Fruit fly (Drosophila melanogaster) whole organism, pupa: ENCODE results near the gene CG7720.

Experiments used
- CG10348 ChIP-seq: fragments of 200-800 bp; sonication (Bioruptor generic); IDR thresholded peaks from 2 replicates; pipeline ENCODE4 v1.3.6; 2022; ENCODE audit warnings: missing biosample characterization, missing genetic modification characterization
- CG12605 ChIP-seq: fragments of 200-800 bp; sonication (Bioruptor generic); IDR thresholded peaks from 2 replicates; pipeline ENCODE4 v1.3.6; 2022; ENCODE audit warnings: missing biosample characterization, missing genetic modification characterization
- CG13204 ChIP-seq: fragments of 200-800 bp; sonication (Bioruptor generic); optimal IDR thresholded peaks from 2 replicates; lab custom pipeline; 2018; ENCODE audit warnings: missing biosample characterization, mild to moderate bottlenecking, missing genetic modification characterization, moderate library complexity
- CG14655 ChIP-seq: fragments of 200-800 bp; sonication (Bioruptor generic); optimal IDR thresholded peaks from 3 replicates; lab custom pipeline; 2017; ENCODE audit warnings: mild to moderate bottlenecking, missing biosample characterization, missing genetic modification reagents, missing genetic modification characterization
- CG15710 ChIP-seq: fragments of 200-800 bp; sonication (Bioruptor generic); optimal IDR thresholded peaks from 2 replicates; lab custom pipeline; 2018; ENCODE audit warnings: missing biosample characterization, mild to moderate bottlenecking, missing genetic modification characterization, moderate library complexity
- CG17806 ChIP-seq: fragments of 200-800 bp; sonication (Bioruptor generic); optimal IDR thresholded peaks from 2 replicates; lab custom pipeline; 2018; ENCODE audit warnings: missing biosample characterization, mild to moderate bottlenecking, missing genetic modification characterization, moderate library complexity
- CG32121 ChIP-seq: fragments of 200-800 bp; sonication (Bioruptor generic); IDR thresholded peaks from 2 replicates; pipeline ENCODE4 v1.3.6; 2022; ENCODE audit warnings: missing biosample characterization, missing genetic modification characterization
- CG34367 ChIP-seq: fragments of 200-800 bp; sonication (Bioruptor generic); optimal IDR thresholded peaks from 2 replicates; lab custom pipeline; 2018; ENCODE audit warnings: missing biosample characterization, mild to moderate bottlenecking, missing genetic modification characterization
- CG4496 ChIP-seq: fragments of 200-800 bp; sonication (Bioruptor generic); IDR thresholded peaks from 3 replicates; pipeline ENCODE4 v1.3.6; 2022; ENCODE audit warnings: missing biosample characterization, missing genetic modification characterization
- CG8159 ChIP-seq: fragments of 200-800 bp; sonication (Bioruptor generic); optimal IDR thresholded peaks from 3 replicates; lab custom pipeline; 2018; ENCODE audit warnings: missing biosample characterization, mild to moderate bottlenecking, missing genetic modification characterization, moderate library complexity
- CG8301 ChIP-seq: fragments of 200-800 bp; sonication (Bioruptor generic); optimal IDR thresholded peaks from 2 replicates; lab custom pipeline; 2018; ENCODE audit warnings: missing biosample characterization, mild to moderate bottlenecking, missing genetic modification characterization
- CG9948 ChIP-seq: fragments of 200-800 bp; sonication (Bioruptor generic); optimal IDR thresholded peaks from 2 replicates; lab custom pipeline; 2018; ENCODE audit warnings: missing biosample characterization, mild to moderate bottlenecking, missing genetic modification characterization, moderate library complexity
- D1 ChIP-seq: fragments of 200-800 bp; sonication (Bioruptor generic); optimal IDR thresholded peaks from 2 replicates; lab custom pipeline; 2018; ENCODE audit warnings: missing biosample characterization, mild to moderate bottlenecking, missing genetic modification characterization, moderate library complexity
- EcR ChIP-seq: fragments of 200-800 bp; sonication (Bioruptor generic); optimal IDR thresholded peaks from 3 replicates; lab custom pipeline; 2019; ENCODE audit warnings: missing biosample characterization, missing genetic modification characterization, mild to moderate bottlenecking, moderate library complexity, missing genetic modification reagents
- Ets98B ChIP-seq: fragments of 200-800 bp; sonication (Bioruptor generic); IDR thresholded peaks from 2 replicates; pipeline ENCODE4 v1.3.6; 2022; ENCODE audit warnings: missing biosample characterization, missing genetic modification characterization
- Pif1A ChIP-seq: fragments of 200-800 bp; sonication (Bioruptor generic); optimal IDR thresholded peaks from 3 replicates; lab custom pipeline; 2016; ENCODE audit warnings: missing biosample characterization, missing genetic modification characterization
- Pif1B ChIP-seq: fragments of 200-800 bp; sonication (Bioruptor generic); optimal IDR thresholded peaks from 3 replicates; lab custom pipeline; 2016; ENCODE audit warnings: missing biosample characterization, missing genetic modification characterization
- Snoo ChIP-seq: fragments of 200-800 bp; sonication (Bioruptor generic); optimal IDR thresholded peaks from 3 replicates; lab custom pipeline; 2017; ENCODE audit warnings: missing biosample characterization, mild to moderate bottlenecking, missing genetic modification characterization, inconsistent platforms
- fd96Ca ChIP-seq: fragments of 200-800 bp; sonication (Bioruptor generic); IDR thresholded peaks from 3 replicates; pipeline ENCODE4 v1.3.6; 2022; ENCODE audit warnings: missing biosample characterization, missing genetic modification characterization
- gl ChIP-seq: fragments of 200-800 bp; sonication (Bioruptor generic); optimal IDR thresholded peaks from 2 replicates; lab custom pipeline; 2018; ENCODE audit warnings: missing biosample characterization, mild to moderate bottlenecking, missing genetic modification characterization
- rn ChIP-seq: fragments of 200-800 bp; sonication (Bioruptor generic); IDR thresholded peaks from 2 replicates; pipeline ENCODE4 v1.3.6; 2022; ENCODE audit warnings: missing biosample characterization, missing genetic modification characterization

Gene CG7720

dm6 chr3R:18783191-18783590, 11.8 kb downstream of the CG7720 start:
- TF ChIP-seq fd96Ca (GFP tag; lab: Robert Waterston, UW): no peak
- no peak for TF ChIP-seq CG14655 (GFP tag; lab: Kevin White, UChicago)
- no peak for TF ChIP-seq EcR (GFP tag; lab: Kevin White, UChicago)
- TF ChIP-seq CG9948 (tag; lab: Kevin White, UChicago): no peak
- no peak for TF ChIP-seq Pif1A (GFP tag; lab: Kevin White, UChicago)
- no peak for TF ChIP-seq gl (tag; lab: Kevin White, UChicago)
- TF ChIP-seq CG34367 (tag; lab: Kevin White, UChicago): no peak
- no peak for TF ChIP-seq CG12605 (GFP tag; lab: Robert Waterston, UW)
- no peak for TF ChIP-seq D1
- no peak for TF ChIP-seq CG8301 (tag; lab: Kevin White, UChicago)
- no peak for TF ChIP-seq CG10348 (GFP tag; lab: Robert Waterston, UW)
- TF ChIP-seq rn (GFP tag; lab: Robert Waterston, UW): no peak
- TF ChIP-seq CG15710 (tag; lab: Kevin White, UChicago): no peak

dm6 chr3R:18758548-18759257, 36.3 kb downstream of the CG7720 start, which contains the start of gene Epg5:
Gene Epg5 (minus strand): TSS chr3R:18758873.
- TF ChIP-seq CG13204 (GFP tag; lab: Kevin White, UChicago) (no peak), gl (tag; lab: Kevin White, UChicago) (no peak), Pif1A (GFP tag; lab: Kevin White, UChicago) (no peak), CG15710 (tag; lab: Kevin White, UChicago) (peak; percentile 65), Snoo (tag; lab: Kevin White, UChicago) (peak; percentile 20), CG32121 (GFP tag; lab: Robert Waterston, UW) (0 out of 2 replicates have a peak, but pooled peaks have one; percentile 13), CG4496 (GFP tag; lab: Robert Waterston, UW) (peak; percentile 71; the same call in 2 of the 3 replicates), fd96Ca (GFP tag; lab: Robert Waterston, UW) (peak; percentile 74; the same call in 2 of the 3 replicates), rn (GFP tag; lab: Robert Waterston, UW) (peak; percentile 50), CG34367 (tag; lab: Kevin White, UChicago) (no peak), CG17806 (tag; lab: Kevin White, UChicago) (peak; percentile 56), CG12605 (GFP tag; lab: Robert Waterston, UW) (0 out of 2 replicates have a peak, but pooled peaks have one; percentile 6), CG14655 (GFP tag; lab: Kevin White, UChicago) (no peak), Pif1B (GFP tag; lab: Kevin White, UChicago) (no peak), Ets98B (GFP tag; lab: Robert Waterston, UW) (no peak; the same call in 1 of the 2 replicates)

dm6 chr3R:18749786-18750185, 45.2 kb downstream of the CG7720 start:
- TF ChIP-seq gl (tag; lab: Kevin White, UChicago): no peak
- TF ChIP-seq Ets98B (GFP tag; lab: Robert Waterston, UW): no peak
- no peak for TF ChIP-seq CG14655 (GFP tag; lab: Kevin White, UChicago)
- no peak for TF ChIP-seq CG8301 (tag; lab: Kevin White, UChicago)
- no peak for TF ChIP-seq CG9948 (tag; lab: Kevin White, UChicago)
- TF ChIP-seq EcR (GFP tag; lab: Kevin White, UChicago): no peak
- no peak for TF ChIP-seq fd96Ca (GFP tag; lab: Robert Waterston, UW)
- no peak for TF ChIP-seq Pif1B (GFP tag; lab: Kevin White, UChicago)
- TF ChIP-seq CG17806 (tag; lab: Kevin White, UChicago): no peak
- TF ChIP-seq CG32121 (GFP tag; lab: Robert Waterston, UW): no peak
- TF ChIP-seq rn (GFP tag; lab: Robert Waterston, UW): no peak
- no peak for TF ChIP-seq CG8159 (tag; lab: Kevin White, UChicago)
- no peak for TF ChIP-seq Snoo (tag; lab: Kevin White, UChicago)
- no peak for TF ChIP-seq CG4496 (GFP tag; lab: Robert Waterston, UW)
- TF ChIP-seq CG10348 (GFP tag; lab: Robert Waterston, UW): no peak

dm6 chr3R:18748087-18748486, 46.9 kb downstream of the CG7720 start:
- no peak for TF ChIP-seq D1
- no peak for TF ChIP-seq Pif1A (GFP tag; lab: Kevin White, UChicago)
- no peak for TF ChIP-seq Ets98B (GFP tag; lab: Robert Waterston, UW)
- TF ChIP-seq CG4496 (GFP tag; lab: Robert Waterston, UW): no peak
- TF ChIP-seq EcR (GFP tag; lab: Kevin White, UChicago): no peak
- TF ChIP-seq CG13204 (GFP tag; lab: Kevin White, UChicago): no peak
- TF ChIP-seq Snoo (tag; lab: Kevin White, UChicago): no peak
- no peak for TF ChIP-seq CG8301 (tag; lab: Kevin White, UChicago)
- TF ChIP-seq CG10348 (GFP tag; lab: Robert Waterston, UW): no peak
- TF ChIP-seq CG34367 (tag; lab: Kevin White, UChicago): no peak
- no peak for TF ChIP-seq CG14655 (GFP tag; lab: Kevin White, UChicago)
- TF ChIP-seq CG17806 (tag; lab: Kevin White, UChicago): no peak
- TF ChIP-seq CG15710 (tag; lab: Kevin White, UChicago): no peak
- no peak for TF ChIP-seq gl (tag; lab: Kevin White, UChicago)
- no peak for TF ChIP-seq CG8159 (tag; lab: Kevin White, UChicago)
- TF ChIP-seq CG32121 (GFP tag; lab: Robert Waterston, UW): no peak
- TF ChIP-seq Pif1B (GFP tag; lab: Kevin White, UChicago): no peak
- TF ChIP-seq, all 21 proteins: peak for 0

- TF ChIP-seq CG32121 (GFP tag; lab: Robert Waterston, UW) (peak; percentile 54), Snoo (tag; lab: Kevin White, UChicago) (peak; percentile 57), CG9948 (tag; lab: Kevin White, UChicago) (peak; percentile 56), D1 (no peak), CG12605 (GFP tag; lab: Robert Waterston, UW) (peak; percentile 50; the same call in 1 of the 2 replicates), gl (tag; lab: Kevin White, UChicago) (no peak), CG17806 (tag; lab: Kevin White, UChicago) (peak; percentile 55), CG13204 (GFP tag; lab: Kevin White, UChicago) (no peak), CG34367 (tag; lab: Kevin White, UChicago) (peak; percentile 35), CG15710 (tag; lab: Kevin White, UChicago) (peak; percentile 69), rn (GFP tag; lab: Robert Waterston, UW) (peak; percentile 58), CG8301 (tag; lab: Kevin White, UChicago) (no peak), Pif1B (GFP tag; lab: Kevin White, UChicago) (no peak), Pif1A (GFP tag; lab: Kevin White, UChicago) (no peak), CG10348 (GFP tag; lab: Robert Waterston, UW) (no peak), CG4496 (GFP tag; lab: Robert Waterston, UW) (peak; percentile 68; the same call in 2 of the 3 replicates), fd96Ca (GFP tag; lab: Robert Waterston, UW) (0 out of 3 replicates have a peak, but pooled peaks have one; percentile 5), CG14655 (GFP tag; lab: Kevin White, UChicago) (no peak), CG8159 (tag; lab: Kevin White, UChicago) (peak; percentile 77), EcR (GFP tag; lab: Kevin White, UChicago) (no peak), Ets98B (GFP tag; lab: Robert Waterston, UW) (peak; percentile 34; the same call in 1 of the 2 replicates)
Observed at dm6 chr3R:18745961-18746468, 49.0 kb downstream of the CG7720 start, which contains the start of the genes PGS1 and gwl. Gene PGS1 (minus strand): TSS chr3R:18746041. Gene gwl (plus strand): TSS chr3R:18746370.
